Worm (Caenorhabditis elegans): ENCODE measurements around the gene dlc-2.
A peak's percentile ranks its signal among the peaks of the same experiment; 100 is the strongest.

Gene dlc-2

DNA sequence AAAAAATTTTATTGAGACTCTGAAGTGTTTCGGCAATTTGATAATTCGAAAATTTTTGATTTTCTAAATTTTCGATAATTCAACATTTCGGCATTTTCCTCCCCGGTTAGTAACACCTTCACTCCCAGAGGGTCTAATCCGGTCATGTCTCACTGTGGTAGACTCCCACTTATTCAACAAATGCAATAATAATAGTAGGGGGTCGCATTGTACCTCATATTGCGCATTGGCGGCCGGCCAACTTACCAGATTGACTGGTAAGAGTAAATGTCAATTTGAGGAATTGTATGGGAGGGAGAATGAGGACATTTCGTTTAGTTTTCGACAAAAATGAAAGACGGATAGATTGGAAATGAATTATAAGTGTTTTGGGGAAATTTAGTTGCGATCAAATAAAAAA is 22.4 kb upstream of the dlc-2 start:
- TF ChIP-seq ZK546.5 (tag; optimal IDR thresholded peaks at IDR 0.05) (no peak), skn-1 (tag; optimal IDR thresholded peaks at IDR 0.05) (no peak), pha-4 (tag; optimal IDR thresholded peaks at IDR 0.05) (no peak), elt-2 (tag; optimal IDR thresholded peaks at IDR 0.05) (no peak), R02D3.7 (tag; optimal IDR thresholded peaks at IDR 0.05) (no peak), elt-1 (tag; optimal IDR thresholded peaks at IDR 0.05) (no peak), daf-12 (tag; optimal IDR thresholded peaks at IDR 0.05) (no peak), eor-1 (tag; optimal IDR thresholded peaks at IDR 0.05) (no peak), pqm-1 (tag; optimal IDR thresholded peaks at IDR 0.05) (no peak), nfya-1 (tag; optimal IDR thresholded peaks at IDR 0.05; ENCODE audit: insufficient read depth) (no peak), ztf-4 (tag; optimal IDR thresholded peaks at IDR 0.05) (no peak), snpc-4 (tag; optimal IDR thresholded peaks at IDR 0.05) (no peak), nhr-23 (tag; optimal IDR thresholded peaks at IDR 0.05) (no peak), mdl-1 (tag; optimal IDR thresholded peaks at IDR 0.05) (no peak), nhr-76 (tag; optimal IDR thresholded peaks at IDR 0.05) (no peak), fkh-10 (GFP tag; optimal IDR thresholded peaks at IDR 0.05) (no peak), nhr-67 (tag; optimal IDR thresholded peaks at IDR 0.05) (no peak)

DNA sequence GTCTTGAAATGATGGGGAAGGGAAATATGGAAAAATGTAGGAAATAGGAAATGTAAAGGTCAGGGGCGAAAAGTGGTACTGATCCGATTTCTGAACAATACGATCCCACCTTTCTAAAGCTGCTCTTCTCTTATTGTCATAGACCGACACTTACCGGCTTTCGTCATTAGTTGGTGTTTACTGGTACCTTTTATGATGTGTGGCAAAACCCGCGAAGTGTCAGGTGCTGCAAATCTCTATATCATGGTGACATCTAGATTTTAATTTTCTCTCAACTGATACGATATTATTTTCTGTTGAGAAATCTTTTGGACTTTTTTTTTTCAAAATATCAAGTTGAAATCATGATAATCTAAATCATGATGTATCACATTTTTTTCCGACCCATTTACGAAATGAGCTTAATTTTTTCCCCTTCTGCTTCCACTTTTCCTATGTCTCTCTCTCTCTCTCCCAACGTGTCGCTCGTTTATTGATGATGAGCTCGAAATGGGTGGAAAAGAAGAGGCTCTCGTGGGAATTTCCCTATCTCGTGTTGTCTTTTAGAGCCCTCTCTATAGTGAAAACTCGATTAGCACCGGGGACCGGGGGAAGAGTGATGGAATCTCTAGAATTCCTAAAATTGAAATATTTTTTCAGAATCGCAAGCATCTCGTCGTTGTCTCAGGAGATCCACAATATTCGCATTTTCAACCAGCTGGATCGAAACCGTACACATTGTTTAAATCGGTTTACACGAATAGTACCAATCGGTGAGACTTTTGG is 20.1 kb upstream of the dlc-2 start:
- TF ChIP-seq nhr-77 (tag; optimal IDR thresholded peaks at IDR 0.05) (no peak), ceh-9 (tag; optimal IDR thresholded peaks at IDR 0.05) (no peak), ztf-11 (tag; optimal IDR thresholded peaks at IDR 0.05) (no peak), nhr-28 (tag; optimal IDR thresholded peaks at IDR 0.05) (no peak), lsy-12 (tag; optimal IDR thresholded peaks at IDR 0.05) (no peak), hmg-11 (tag; optimal IDR thresholded peaks at IDR 0.05) (no peak), egl-27 (tag; optimal IDR thresholded peaks at IDR 0.05) (no peak), unc-39 (tag; optimal IDR thresholded peaks at IDR 0.05) (no peak), nhr-11 (tag; optimal IDR thresholded peaks at IDR 0.05) (no peak), nfya-1 (tag; optimal IDR thresholded peaks at IDR 0.05; ENCODE audit: insufficient read depth) (no peak), nhr-12 (tag; optimal IDR thresholded peaks at IDR 0.05) (no peak), nhr-25 (tag; optimal IDR thresholded peaks at IDR 0.05) (no peak), snpc-4 (tag; optimal IDR thresholded peaks at IDR 0.05) (no peak), fos-1 (tag; optimal IDR thresholded peaks at IDR 0.05) (no peak), nhr-76 (tag; optimal IDR thresholded peaks at IDR 0.05) (no peak), zag-1 (tag; optimal IDR thresholded peaks at IDR 0.05) (no peak), ztf-4 (tag; optimal IDR thresholded peaks at IDR 0.05) (no peak)

DNA sequence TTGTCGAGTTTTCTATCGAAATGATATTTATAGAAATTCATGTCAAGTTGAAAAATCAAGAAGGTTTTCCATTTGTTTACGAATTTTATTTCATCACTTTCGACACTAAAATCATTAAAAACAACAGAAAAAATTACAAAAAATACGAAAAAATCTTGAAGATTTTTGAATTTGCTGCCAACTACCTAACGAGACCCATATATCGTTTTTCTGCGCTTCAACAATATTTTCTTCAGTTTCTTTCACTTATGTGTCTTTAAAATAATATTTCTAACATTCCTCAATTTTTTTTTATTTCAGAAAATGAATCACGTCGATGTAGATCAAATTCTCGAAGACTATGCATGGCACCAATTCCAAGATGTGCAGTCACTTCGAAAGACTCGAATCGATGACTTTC is 17.8 kb upstream of the dlc-2 start, which contains the start of gene lin-24:
Gene lin-24, plus strand, starts transcription at position 301 of the 400 bp plus-strand sequence.
- no peak for TF ChIP-seq elt-2 (tag; optimal IDR thresholded peaks at IDR 0.05)
- no peak for TF ChIP-seq nhr-67 (tag; optimal IDR thresholded peaks at IDR 0.05)
- no peak for TF ChIP-seq lsy-12 (tag; optimal IDR thresholded peaks at IDR 0.05)
- TF ChIP-seq fkh-10 (GFP tag; optimal IDR thresholded peaks at IDR 0.05) = no peak
- no peak for TF ChIP-seq pqm-1 (tag; optimal IDR thresholded peaks at IDR 0.05)
- no peak for TF ChIP-seq snpc-4 (tag; optimal IDR thresholded peaks at IDR 0.05)
- no peak for TF ChIP-seq mml-1 (tag; optimal IDR thresholded peaks at IDR 0.05)
- TF ChIP-seq nhr-237 (tag; optimal IDR thresholded peaks at IDR 0.05) = no peak
- TF ChIP-seq ztf-11 (tag; optimal IDR thresholded peaks at IDR 0.05) = no peak
- TF ChIP-seq tbx-2 (tag; optimal IDR thresholded peaks at IDR 0.05) = no peak
- no peak for TF ChIP-seq egl-27 (tag; optimal IDR thresholded peaks at IDR 0.05)

DNA sequence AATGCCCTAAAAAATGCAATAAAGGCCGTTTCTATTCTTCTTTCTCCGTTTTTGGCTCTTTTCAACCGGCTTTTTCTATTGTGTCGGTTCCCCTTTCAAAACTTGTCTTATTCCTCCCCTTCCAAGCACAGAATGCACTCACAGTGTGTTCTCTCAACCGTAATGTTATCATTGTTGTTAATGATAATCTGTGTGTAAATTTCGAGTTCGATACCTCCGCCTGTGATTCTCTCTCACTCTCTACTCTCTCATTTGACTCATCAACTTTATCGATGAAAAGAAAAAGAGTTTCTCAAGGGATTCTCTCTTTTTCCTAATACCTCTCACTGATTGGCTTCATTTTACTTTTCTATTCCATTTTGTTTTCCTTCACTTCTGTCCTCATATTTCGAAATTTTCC is 17.3 kb upstream of the dlc-2 start:
- peak; percentile 7 for TF ChIP-seq snpc-4 (tag; optimal IDR thresholded peaks at IDR 0.05)
- TF ChIP-seq ceh-28 (tag; optimal IDR thresholded peaks at IDR 0.05) = no peak
- TF ChIP-seq fkh-2 (tag; optimal IDR thresholded peaks at IDR 0.05) = no peak
- TF ChIP-seq elt-1 (tag; optimal IDR thresholded peaks at IDR 0.05) = no peak
- TF ChIP-seq ztf-11 (tag; optimal IDR thresholded peaks at IDR 0.05) = no peak
- TF ChIP-seq elt-2 (tag; optimal IDR thresholded peaks at IDR 0.05) = peak; percentile 47
- TF ChIP-seq pqm-1 (tag; optimal IDR thresholded peaks at IDR 0.05) = peak; percentile 28
- peak; percentile 28 for TF ChIP-seq nfya-1 (tag; optimal IDR thresholded peaks at IDR 0.05; ENCODE audit: insufficient read depth)
- no peak for TF ChIP-seq sea-2 (GFP tag; optimal IDR thresholded peaks at IDR 0.05)
- peak; percentile 23 for TF ChIP-seq pha-4 (tag; optimal IDR thresholded peaks at IDR 0.05)
- no peak for TF ChIP-seq nhr-23 (tag; optimal IDR thresholded peaks at IDR 0.05)

Data from whole organism, L3 larva.